Fruit fly (Drosophila melanogaster) whole organism, prepupa: ENCODE results near the gene CG43175.

Source experiments
- Blimp-1 ChIP-seq: fragments of 200-800 bp; sonication (Bioruptor generic); optimal IDR thresholded peaks from 3 replicates; lab custom pipeline; 2017; ENCODE audit warnings: missing biosample characterization, missing genetic modification characterization, mild to moderate bottlenecking, moderate library complexity, missing genetic modification reagents
- CG11294 ChIP-seq: fragments of 200-800 bp; sonication (Bioruptor generic); IDR thresholded peaks from 2 replicates; pipeline ENCODE4 v1.3.6; 2022; ENCODE audit warnings: missing biosample characterization, missing genetic modification characterization
- CG16779 ChIP-seq: fragments of 200-800 bp; sonication (Bioruptor generic); optimal IDR thresholded peaks from 3 replicates; lab custom pipeline; 2017; ENCODE audit warnings: missing biosample characterization, mild to moderate bottlenecking, missing genetic modification characterization
- CG31627 ChIP-seq: fragments of 200-800 bp; sonication (Bioruptor generic); optimal IDR thresholded peaks from 3 replicates; lab custom pipeline; 2016; ENCODE audit warnings: missing biosample characterization, missing genetic modification characterization
- CG32006 ChIP-seq: fragments of 200-800 bp; sonication (Bioruptor generic); optimal IDR thresholded peaks from 3 replicates; lab custom pipeline; 2017; ENCODE audit warnings: missing biosample characterization, mild to moderate bottlenecking, missing genetic modification characterization
- CG34406 ChIP-seq: fragments of 200-800 bp; sonication (Bioruptor generic); optimal IDR thresholded peaks from 3 replicates; lab custom pipeline; 2016; ENCODE audit warnings: missing biosample characterization, missing genetic modification characterization
- CG4318 ChIP-seq: fragments of 200-800 bp; sonication (Bioruptor generic); optimal IDR thresholded peaks from 3 replicates; lab custom pipeline; 2017; ENCODE audit warnings: missing biosample characterization, mild to moderate bottlenecking, missing genetic modification characterization
- CG6808 ChIP-seq: fragments of 200-800 bp; sonication (Bioruptor generic); optimal IDR thresholded peaks from 3 replicates; lab custom pipeline; 2017; ENCODE audit warnings: missing biosample characterization, missing genetic modification characterization, mild to moderate bottlenecking, moderate library complexity, missing genetic modification reagents
- CG6854 ChIP-seq: fragments of 200-800 bp; sonication (Bioruptor generic); optimal IDR thresholded peaks from 2 replicates; lab custom pipeline; 2017; ENCODE audit warnings: missing biosample characterization, mild to moderate bottlenecking, missing genetic modification characterization
- CG7368 ChIP-seq: fragments of 200-800 bp; sonication (Bioruptor generic); optimal IDR thresholded peaks from 3 replicates; lab custom pipeline; 2016; ENCODE audit warnings: missing biosample characterization, missing genetic modification characterization
- CG8319 ChIP-seq: fragments of 200-800 bp; sonication (Bioruptor generic); optimal IDR thresholded peaks from 3 replicates; lab custom pipeline; 2016; ENCODE audit warnings: missing biosample characterization, missing genetic modification characterization
- CG8632 ChIP-seq: fragments of 200-800 bp; sonication (Bioruptor generic); optimal IDR thresholded peaks from 3 replicates; lab custom pipeline; 2016; ENCODE audit warnings: missing biosample characterization, missing genetic modification characterization
- CG9139 ChIP-seq: fragments of 200-800 bp; sonication (Bioruptor generic); optimal IDR thresholded peaks from 3 replicates; lab custom pipeline; 2017; ENCODE audit warnings: missing biosample characterization, mild to moderate bottlenecking, missing genetic modification characterization
- Eip75B ChIP-seq: fragments of 200-800 bp; sonication (Bioruptor generic); optimal IDR thresholded peaks from 3 replicates; lab custom pipeline; 2016; ENCODE audit warnings: missing biosample characterization, missing genetic modification characterization
- Eip78C ChIP-seq: fragments of 200-800 bp; sonication (Bioruptor generic); peaks from one replicate; lab custom pipeline; 2016; ENCODE audit warnings: missing biosample characterization, missing genetic modification characterization
- Ets21C ChIP-seq: fragments of 200-800 bp; sonication (Bioruptor generic); optimal IDR thresholded peaks from 3 replicates; lab custom pipeline; 2016; ENCODE audit warnings: missing biosample characterization, missing genetic modification characterization
- Gug ChIP-seq: fragments of 200-800 bp; sonication (Bioruptor generic); IDR thresholded peaks from 2 replicates; pipeline ENCODE4 v1.3.6; 2022; ENCODE audit warnings: missing biosample characterization, missing genetic modification characterization
- OdsH ChIP-seq: fragments of 200-800 bp; sonication (Bioruptor generic); optimal IDR thresholded peaks from 3 replicates; lab custom pipeline; 2016; ENCODE audit warnings: missing biosample characterization, missing genetic modification characterization
- Smox ChIP-seq: fragments of 200-800 bp; sonication (Bioruptor generic); optimal IDR thresholded peaks from 3 replicates; lab custom pipeline; 2016; ENCODE audit warnings: missing biosample characterization, missing genetic modification characterization
- Sox102F ChIP-seq: fragments of 200-800 bp; sonication (Bioruptor generic); optimal IDR thresholded peaks from 2 replicates; lab custom pipeline; 2016; ENCODE audit warnings: missing biosample characterization, mild to moderate bottlenecking, missing genetic modification characterization
- Sox14 ChIP-seq: fragments of 200-800 bp; sonication (Bioruptor generic); optimal IDR thresholded peaks from 3 replicates; lab custom pipeline; 2016; ENCODE audit warnings: missing biosample characterization, missing genetic modification characterization
- Sox15 ChIP-seq: fragments of 200-800 bp; sonication (Bioruptor generic); optimal IDR thresholded peaks from 3 replicates; lab custom pipeline; 2016; ENCODE audit warnings: missing biosample characterization, missing genetic modification characterization
- achi ChIP-seq: fragments of 200-800 bp; sonication (Bioruptor generic); optimal IDR thresholded peaks from 3 replicates; lab custom pipeline; 2016; ENCODE audit warnings: missing biosample characterization, missing genetic modification characterization
- acj6 ChIP-seq: fragments of 200-800 bp; sonication (Bioruptor generic); optimal IDR thresholded peaks from 3 replicates; lab custom pipeline; 2016; ENCODE audit warnings: missing biosample characterization, missing genetic modification characterization
- dac ChIP-seq: fragments of 200-800 bp; sonication (Bioruptor generic); optimal IDR thresholded peaks from 2 replicates; lab custom pipeline; 2017; ENCODE audit warnings: missing biosample characterization, mild to moderate bottlenecking, missing genetic modification characterization
- dsx ChIP-seq: fragments of 200-800 bp; optimal IDR thresholded peaks from 3 replicates; lab custom pipeline; 2019; ENCODE audit warnings: missing biosample characterization, mild to moderate bottlenecking, missing genetic modification characterization, moderate library complexity; ENCODE audit not compliant: poor library complexity, severe bottlenecking
- esn ChIP-seq: fragments of 200-800 bp; sonication (Bioruptor generic); optimal IDR thresholded peaks from 2 replicates; lab custom pipeline; 2016; ENCODE audit warnings: missing biosample characterization, mild to moderate bottlenecking, missing genetic modification characterization, moderate library complexity
- fd59A ChIP-seq: fragments of 200-800 bp; sonication (Bioruptor generic); optimal IDR thresholded peaks from 2 replicates; lab custom pipeline; 2017; ENCODE audit warnings: missing biosample characterization, mild to moderate bottlenecking, missing genetic modification characterization, missing genetic modification reagents
- fd85E ChIP-seq: fragments of 200-800 bp; sonication (Bioruptor generic); optimal IDR thresholded peaks from 3 replicates; lab custom pipeline; 2016; ENCODE audit warnings: missing biosample characterization, missing genetic modification characterization
- fkh ChIP-seq: fragments of 200-800 bp; sonication (Bioruptor generic); optimal IDR thresholded peaks from 3 replicates; lab custom pipeline; 2017; ENCODE audit warnings: missing biosample characterization, mild to moderate bottlenecking, missing genetic modification characterization, moderate library complexity
- lz ChIP-seq: fragments of 200-800 bp; sonication (Bioruptor generic); optimal IDR thresholded peaks from 3 replicates; lab custom pipeline; 2016; ENCODE audit warnings: missing biosample characterization, missing genetic modification characterization
- net ChIP-seq: fragments of 200-800 bp; sonication (Bioruptor generic); optimal IDR thresholded peaks from 3 replicates; lab custom pipeline; 2016; ENCODE audit warnings: missing biosample characterization, missing genetic modification characterization
- spab ChIP-seq: fragments of 200-800 bp; sonication (Bioruptor generic); optimal IDR thresholded peaks from 2 replicates; lab custom pipeline; 2017; ENCODE audit warnings: missing biosample characterization, mild to moderate bottlenecking, missing genetic modification characterization, missing genetic modification reagents
- svp ChIP-seq: fragments of 200-800 bp; sonication (Bioruptor generic); peaks from one replicate; lab custom pipeline; 2016; ENCODE audit warnings: missing biosample characterization, missing genetic modification characterization
- topi ChIP-seq: fragments of 200-800 bp; sonication (Bioruptor generic); optimal IDR thresholded peaks from 3 replicates; lab custom pipeline; 2016; ENCODE audit warnings: missing biosample characterization, missing genetic modification characterization
- vri ChIP-seq: fragments of 200-800 bp; sonication (Bioruptor generic); optimal IDR thresholded peaks from 3 replicates; lab custom pipeline; 2016; ENCODE audit warnings: missing biosample characterization, mild to moderate bottlenecking, missing genetic modification characterization

The CG43175 gene

DNA sequence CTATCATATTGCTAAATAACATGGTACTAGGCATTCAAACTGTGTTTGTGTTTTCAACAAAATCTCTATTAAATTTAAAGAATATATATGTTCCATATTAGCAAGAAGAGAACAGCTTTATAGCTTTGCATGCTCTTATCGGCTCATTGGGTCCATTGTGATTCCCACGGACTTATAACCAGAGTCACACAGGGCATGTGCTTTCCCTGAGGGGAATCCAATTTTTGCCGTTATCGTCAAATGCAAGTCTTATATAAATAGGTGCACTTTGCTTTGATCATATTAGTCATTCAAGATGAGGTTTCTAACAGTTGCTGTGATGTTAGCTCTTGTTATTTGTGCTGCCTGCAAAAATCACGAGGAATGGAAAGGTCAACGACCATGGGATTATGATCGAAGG is 36.8 kb downstream of the CG43175 start, which contains the start of gene CG45045:
Gene CG45045, plus strand, starts transcription at position 294 of the 400 bp plus-strand sequence.
- TF ChIP-seq esn (no peak), svp (GFP tag; lab: Kevin White, UChicago) (peak; percentile 92)

DNA sequence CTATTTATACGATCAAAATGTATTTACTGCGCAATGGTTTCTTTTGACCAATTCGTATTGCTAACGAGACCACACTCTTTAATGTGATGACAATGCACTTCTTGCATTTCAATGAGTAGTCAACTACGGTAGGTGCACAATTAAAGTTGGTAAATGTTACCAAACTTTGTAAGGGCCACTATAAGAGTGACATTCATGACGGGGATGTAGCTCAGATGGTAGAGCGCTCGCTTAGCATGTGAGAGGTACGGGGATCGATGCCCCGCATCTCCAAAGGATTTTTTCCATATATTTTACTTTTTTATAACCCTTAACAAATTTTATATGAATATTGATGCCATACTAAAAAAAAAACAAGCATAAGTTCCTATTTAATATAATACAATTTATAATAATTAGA is 37.5 kb downstream of the CG43175 start:
- TF ChIP-seq CG4318 (GFP tag; lab: Kevin White, UChicago) = no peak
- TF ChIP-seq CG7368 = no peak
- TF ChIP-seq Smox = no peak
- TF ChIP-seq Sox102F = no peak
- TF ChIP-seq esn = no peak

DNA sequence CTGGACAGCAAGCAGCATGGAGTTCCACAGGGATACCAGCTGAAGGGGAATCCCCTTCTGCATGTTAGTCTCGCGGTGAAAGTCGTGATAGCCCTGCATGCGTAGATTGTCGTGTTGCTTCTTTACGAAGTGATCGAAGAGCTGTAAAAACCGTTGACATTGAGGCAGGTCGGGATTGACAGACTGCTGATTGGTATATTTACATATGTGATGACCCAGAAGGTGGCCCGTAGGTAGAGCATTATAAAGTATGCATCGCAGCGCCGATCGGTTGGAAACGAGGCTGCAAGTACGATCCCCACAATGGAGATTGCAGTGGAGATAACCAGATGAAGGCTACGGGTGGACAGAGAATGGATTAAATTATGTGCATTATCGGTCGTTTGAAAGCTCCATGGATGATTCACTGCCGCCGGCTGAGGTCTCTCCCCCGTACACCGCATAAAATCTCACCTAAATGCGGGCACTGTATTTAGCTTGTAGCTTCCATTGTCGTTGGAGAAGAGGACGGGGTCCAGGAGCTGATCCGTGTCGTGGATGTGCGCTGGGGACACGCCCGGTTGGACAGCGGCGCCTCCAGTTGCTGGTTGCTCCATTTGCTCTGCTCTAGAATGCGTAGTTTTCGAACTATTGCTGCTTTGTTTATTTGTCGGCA is 39.8 kb downstream of the CG43175 start:
- TF ChIP-seq fd59A (GFP tag; lab: Kevin White, UChicago) (no peak), svp (GFP tag; lab: Kevin White, UChicago) (peak; percentile 97)

DNA sequence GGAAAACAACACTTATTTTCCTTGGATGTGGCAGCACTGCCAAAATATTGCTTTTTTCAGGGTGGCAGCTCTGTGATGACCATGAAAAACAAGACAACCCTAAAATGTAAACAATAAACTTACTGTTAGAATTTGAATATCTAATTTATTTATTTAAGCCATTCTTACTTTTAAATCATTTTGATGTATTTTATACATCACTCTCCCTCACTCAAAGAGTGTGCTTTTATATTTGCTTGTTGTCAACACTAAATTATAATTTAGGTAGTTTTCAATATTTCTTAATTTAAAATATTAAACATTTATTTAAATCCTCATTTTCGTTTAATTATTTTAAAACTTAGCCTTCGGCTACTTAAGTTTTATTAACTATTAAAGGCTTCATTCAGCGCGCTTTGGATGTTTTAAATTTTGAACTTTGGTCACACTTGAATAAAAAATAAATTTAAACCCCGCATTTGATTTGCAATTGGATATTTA is 40.4 kb downstream of the CG43175 start, which contains the start of the genes CG7523 and Mps1:
Gene CG7523, minus strand, starts transcription at position 39 of the 480 bp plus-strand sequence.
Gene Mps1, plus strand, starts transcription at position 415 of the 480 bp plus-strand sequence.
- TF ChIP-seq CG8632 (GFP tag; lab: Kevin White, UChicago) (no peak), topi (GFP tag; lab: Kevin White, UChicago) (no peak), dsx (GFP tag; lab: Kevin White, UChicago) (peak; percentile 16), Sox14 (GFP tag; lab: Kevin White, UChicago) (peak; percentile 90), fkh (GFP tag; lab: Kevin White, UChicago) (peak; percentile 100), CG7368 (no peak)

DNA sequence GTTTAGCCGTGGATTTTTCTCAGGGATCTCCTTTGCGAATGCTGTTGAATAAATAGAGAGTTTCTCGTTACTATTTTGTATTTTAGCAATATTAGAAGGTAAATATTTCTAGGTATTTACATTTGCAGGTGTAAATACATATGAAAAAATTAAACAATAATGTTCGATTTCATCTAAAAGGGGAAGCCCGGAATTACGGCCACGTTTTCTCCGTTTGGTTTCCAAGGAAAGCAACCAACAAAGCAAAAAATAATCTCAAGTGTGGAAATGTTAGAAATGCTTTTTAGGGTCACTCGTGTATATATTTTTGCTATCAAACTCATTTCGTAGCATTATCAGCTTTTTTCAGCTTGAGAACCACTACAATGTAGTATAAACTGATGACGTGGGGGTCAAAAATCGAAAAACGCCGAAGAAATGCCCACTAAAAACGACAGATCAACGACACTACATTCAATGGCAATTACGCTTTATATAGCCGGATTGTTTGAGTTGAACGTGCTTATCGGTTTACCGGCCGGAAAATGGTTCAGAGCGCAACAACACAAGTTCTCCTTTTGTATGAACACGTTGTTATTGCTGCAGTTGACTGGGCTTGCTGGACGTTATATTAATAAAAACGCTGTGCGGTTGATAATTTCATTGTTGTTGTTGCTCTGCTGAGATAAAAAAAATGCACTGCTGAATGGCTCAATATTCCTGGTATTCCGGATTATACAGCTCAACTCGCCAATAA is 47.8 kb downstream of the CG43175 start:
- TF ChIP-seq CG11294 (GFP tag; lab: Robert Waterston, UW) = no peak
- TF ChIP-seq dsx (GFP tag; lab: Kevin White, UChicago) = peak; percentile 49
- peak; percentile 86 for TF ChIP-seq svp (GFP tag; lab: Kevin White, UChicago)
- peak; percentile 44 for TF ChIP-seq vri
- TF ChIP-seq, all 60 proteins: peak for 3

DNA sequence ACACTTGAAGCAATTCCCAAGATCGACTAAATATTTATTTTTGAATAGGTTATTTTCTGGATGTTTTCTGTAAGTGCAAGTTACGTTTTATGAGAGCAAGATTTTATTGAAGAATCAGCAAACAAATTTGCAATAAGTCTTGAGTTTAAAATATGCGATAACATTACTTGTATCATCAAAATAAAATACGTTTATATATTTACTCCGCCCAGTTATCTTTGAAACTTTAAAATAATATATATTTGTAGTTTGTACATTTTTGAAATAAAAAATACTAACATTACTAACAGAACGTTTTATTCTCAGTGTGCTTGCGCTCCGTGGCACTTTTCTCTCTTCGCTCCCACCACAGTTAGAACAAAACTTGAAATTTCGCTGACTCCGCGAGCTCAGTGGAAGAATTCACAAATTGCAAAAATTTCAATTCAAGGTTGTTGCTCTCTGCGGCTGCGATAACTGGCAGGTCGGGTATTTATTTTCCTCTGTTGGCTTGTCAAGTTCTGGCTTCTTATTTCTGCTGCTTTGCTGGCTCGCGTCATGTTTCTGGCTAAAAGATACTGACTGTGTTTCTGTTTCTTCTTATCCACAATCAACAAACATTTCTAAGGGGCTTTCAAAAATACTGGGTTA is 49.0 kb downstream of the CG43175 start:
- TF ChIP-seq CG8319 (GFP tag; lab: Kevin White, UChicago) (peak; percentile 69), CG9139 (peak; percentile 19), achi (peak; percentile 90), fd85E (GFP tag; lab: Kevin White, UChicago) (peak; percentile 39), Ets21C (peak; percentile 78), Sox102F (peak; percentile 90), topi (GFP tag; lab: Kevin White, UChicago) (peak; percentile 92), Sox15 (peak; percentile 75), vri (peak; percentile 84), Eip78C (GFP tag; lab: Kevin White, UChicago) (peak; percentile 97), CG8632 (GFP tag; lab: Kevin White, UChicago) (peak; percentile 83), lz (GFP tag; lab: Kevin White, UChicago) (peak; percentile 91), esn (peak; percentile 95), net (peak; percentile 90), CG6854 (GFP tag; lab: Kevin White, UChicago) (peak; percentile 89), Gug (GFP tag; lab: Robert Waterston, UW) (peak; percentile 70), CG4318 (GFP tag; lab: Kevin White, UChicago) (no peak), CG6808 (GFP tag; lab: Kevin White, UChicago) (peak; percentile 85), CG16779 (tag; lab: Kevin White, UChicago) (peak; percentile 33), Blimp-1 (GFP tag; lab: Kevin White, UChicago) (peak; percentile 78), OdsH (GFP tag; lab: Kevin White, UChicago) (peak; percentile 91), CG31627 (GFP tag; lab: Kevin White, UChicago) (peak; percentile 86), CG34406 (peak; percentile 88), spab (GFP tag; lab: Kevin White, UChicago) (peak; percentile 80), acj6 (GFP tag; lab: Kevin White, UChicago) (peak; percentile 86), CG7368 (peak; percentile 77), CG32006 (peak; percentile 95), Eip75B (GFP tag; lab: Kevin White, UChicago) (peak; percentile 86), dac (GFP tag; lab: Kevin White, UChicago) (peak; percentile 45)
